Worm (Caenorhabditis elegans): ENCODE results near the gene clec-7.

DNA sequence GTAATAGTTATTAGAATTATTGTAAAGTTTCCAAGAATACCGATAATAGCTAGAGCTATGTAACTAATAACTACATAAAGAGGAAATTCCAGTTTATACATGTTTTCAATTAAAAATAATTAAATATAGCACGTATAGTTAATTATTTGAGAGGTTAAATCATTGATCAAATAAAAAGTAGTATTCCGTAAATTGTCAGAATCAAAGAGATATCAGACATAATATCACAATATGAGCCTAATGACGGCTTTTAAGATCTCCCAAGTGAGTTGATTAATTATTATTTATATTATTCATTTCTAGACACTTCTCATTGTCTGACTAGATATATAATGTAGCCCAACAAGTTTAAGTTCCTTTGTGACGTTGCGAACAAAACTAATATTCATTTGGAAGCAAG is 51.2 kb downstream of the clec-7 start, which contains the start of gene srsx-24:
- TF ChIP-seq him-1 (tag; optimal IDR thresholded peaks at IDR 0.05) = no peak
- no peak for TF ChIP-seq dao-5 (tag; optimal IDR thresholded peaks at IDR 0.05)
- TF ChIP-seq W03F9.2 (tag; optimal IDR thresholded peaks at IDR 0.05) = no peak
